Fruit fly (Drosophila melanogaster): Measurements from ENCODE around the gene CG34324.

CG34324 gene

dm6 chrX:13450754-13451153, 6.7 kb downstream of the CG34324 start (continued):
- TF ChIP-seq CG30020 (tag; optimal IDR thresholded peaks at IDR 0.05) = no peak
- no peak for TF ChIP-seq Sin3A (optimal IDR thresholded peaks at IDR 0.05)
- no peak for TF ChIP-seq danr (GFP tag; IDR thresholded peaks at IDR 0.05)
- no peak for TF ChIP-seq zf30C (GFP tag; optimal IDR thresholded peaks at IDR 0.05)
- no peak for TF ChIP-seq ERR (GFP tag; optimal IDR thresholded peaks at IDR 0.05)
- no peak for TF ChIP-seq grn (GFP tag; optimal IDR thresholded peaks at IDR 0.05)
- TF ChIP-seq NC2α (GFP tag; optimal IDR thresholded peaks at IDR 0.05) = no peak
- TF ChIP-seq luna (GFP tag; optimal IDR thresholded peaks at IDR 0.05) = no peak
- no peak for TF ChIP-seq CG17612 (GFP tag; IDR thresholded peaks at IDR 0.05)
- no peak for TF ChIP-seq Side (GFP tag; optimal IDR thresholded peaks at IDR 0.05)
- TF ChIP-seq CG18619 (GFP tag; optimal IDR thresholded peaks at IDR 0.05) = peak; percentile 7
- TF ChIP-seq btn (GFP tag; optimal IDR thresholded peaks at IDR 0.05) = no peak
- TF ChIP-seq HmgZ (tag; optimal IDR thresholded peaks at IDR 0.05) = no peak
- no peak for TF ChIP-seq CG9609 (GFP tag; optimal IDR thresholded peaks at IDR 0.05)
- TF ChIP-seq ind (GFP tag; optimal IDR thresholded peaks at IDR 0.05) = no peak
- TF ChIP-seq Sox100B (GFP tag; optimal IDR thresholded peaks at IDR 0.05) = peak; percentile 42
- peak; percentile 59 for TF ChIP-seq nmo (GFP tag; optimal IDR thresholded peaks at IDR 0.05)
- TF ChIP-seq Gsc (GFP tag; IDR thresholded peaks at IDR 0.05) = no peak
- no peak for TF ChIP-seq Rx (GFP tag; IDR thresholded peaks at IDR 0.05)
- no peak for TF ChIP-seq Bgb (GFP tag; IDR thresholded peaks at IDR 0.05; ENCODE audit: partially characterized antibody)
- TF ChIP-seq E2f1 (GFP tag; IDR thresholded peaks at IDR 0.05) = no peak
- no peak for TF ChIP-seq sr (GFP tag; IDR thresholded peaks at IDR 0.05)
- TF ChIP-seq CG6854 (GFP tag; optimal IDR thresholded peaks at IDR 0.05) = no peak
- no peak for TF ChIP-seq klu (GFP tag; IDR thresholded peaks at IDR 0.05)
- TF ChIP-seq CG2875 (GFP tag; optimal IDR thresholded peaks at IDR 0.05) = no peak
- TF ChIP-seq her (GFP tag; optimal IDR thresholded peaks at IDR 0.05) = no peak
- no peak for TF ChIP-seq nerfin-2 (GFP tag; IDR thresholded peaks at IDR 0.05; ENCODE audit: partially characterized antibody)
- no peak for TF ChIP-seq Drgx (GFP tag; IDR thresholded peaks at IDR 0.05)
- no peak for TF ChIP-seq CG10274 (GFP tag; optimal IDR thresholded peaks at IDR 0.05)
- TF ChIP-seq CG15514 (GFP tag; optimal IDR thresholded peaks at IDR 0.05) = no peak
- peak; percentile 28; the same call in 1 of the 2 replicates for TF ChIP-seq CG31441 (GFP tag; IDR thresholded peaks at IDR 0.05)
- TF ChIP-seq Asciz (GFP tag; optimal IDR thresholded peaks at IDR 0.05) = no peak
- no peak for TF ChIP-seq fru (optimal IDR thresholded peaks at IDR 0.05)
- TF ChIP-seq lola (GFP tag; optimal IDR thresholded peaks at IDR 0.05) = no peak
- no peak for TF ChIP-seq eve (GFP tag; optimal IDR thresholded peaks at IDR 0.05)
- TF ChIP-seq CkIIα-i1 (GFP tag; IDR thresholded peaks at IDR 0.05) = no peak
- no peak for TF ChIP-seq CG17568 (GFP tag; optimal IDR thresholded peaks at IDR 0.05)
- no peak for TF ChIP-seq CG32532 (GFP tag; IDR thresholded peaks at IDR 0.05)
- TF ChIP-seq CG7839 (tag; optimal IDR thresholded peaks at IDR 0.05) = peak; percentile 52
- no peak for TF ChIP-seq CG18764 (GFP tag; optimal IDR thresholded peaks at IDR 0.05)
- TF ChIP-seq CG15601 (tag; optimal IDR thresholded peaks at IDR 0.05) = no peak
- peak; percentile 49 for TF ChIP-seq CG11504 (tag; optimal IDR thresholded peaks at IDR 0.05)
- TF ChIP-seq fd3F (GFP tag; optimal IDR thresholded peaks at IDR 0.05) = no peak
- TF ChIP-seq Dad (GFP tag; optimal IDR thresholded peaks at IDR 0.05) = no peak
- no peak for TF ChIP-seq CG10431 (GFP tag; optimal IDR thresholded peaks at IDR 0.05)
- no peak for TF ChIP-seq CG5180 (GFP tag; optimal IDR thresholded peaks at IDR 0.05)
- TF ChIP-seq CG10565 (GFP tag; optimal IDR thresholded peaks at IDR 0.05) = no peak
- TF ChIP-seq Med (GFP tag) = no peak
- no peak for TF ChIP-seq br (optimal IDR thresholded peaks at IDR 0.05)
- peak; percentile 27; the same call in 1 of the 2 replicates for TF ChIP-seq CG6689 (GFP tag; IDR thresholded peaks at IDR 0.05)
- no peak for TF ChIP-seq CG4360 (GFP tag; IDR thresholded peaks at IDR 0.05)
- no peak for TF ChIP-seq ham (GFP tag; IDR thresholded peaks at IDR 0.05)
- TF ChIP-seq wdn (GFP tag; IDR thresholded peaks at IDR 0.05) = no peak

Data from whole organism, embryonic.